Fruit fly (Drosophila melanogaster) whole organism, embryonic: ENCODE data around the gene LUBEL.

Experiments used
- CG3281 ChIP-seq: fragments of 200-800 bp; sonication (Bioruptor generic); optimal IDR thresholded peaks from 3 replicates; lab custom pipeline; 2017; ENCODE audit warnings: missing biosample characterization, mild to moderate bottlenecking, missing genetic modification characterization
- CG34376 ChIP-seq: fragments of 200-800 bp; sonication (Bioruptor generic); optimal IDR thresholded peaks from 2 replicates; lab custom pipeline; 2018; ENCODE audit warnings: missing biosample characterization, mild to moderate bottlenecking, missing genetic modification characterization
- Ets65A ChIP-seq: fragments of 200-800 bp; sonication (Bioruptor generic); peaks from one replicate; lab custom pipeline; 2016; ENCODE audit warnings: missing biosample characterization, missing genetic modification characterization
- pros ChIP-seq: fragments of 200-800 bp; sonication (Bioruptor generic); optimal IDR thresholded peaks from 3 replicates; lab custom pipeline; 2019; ENCODE audit warnings: missing biosample characterization, mild to moderate bottlenecking, missing genetic modification characterization, moderate library complexity
- row ChIP-seq: fragments of 200-800 bp; sonication (Bioruptor generic); IDR thresholded peaks from 3 replicates; pipeline ENCODE4 v1.3.6; 2022; ENCODE audit warnings: missing biosample characterization, missing genetic modification characterization

Gene LUBEL

DNA sequence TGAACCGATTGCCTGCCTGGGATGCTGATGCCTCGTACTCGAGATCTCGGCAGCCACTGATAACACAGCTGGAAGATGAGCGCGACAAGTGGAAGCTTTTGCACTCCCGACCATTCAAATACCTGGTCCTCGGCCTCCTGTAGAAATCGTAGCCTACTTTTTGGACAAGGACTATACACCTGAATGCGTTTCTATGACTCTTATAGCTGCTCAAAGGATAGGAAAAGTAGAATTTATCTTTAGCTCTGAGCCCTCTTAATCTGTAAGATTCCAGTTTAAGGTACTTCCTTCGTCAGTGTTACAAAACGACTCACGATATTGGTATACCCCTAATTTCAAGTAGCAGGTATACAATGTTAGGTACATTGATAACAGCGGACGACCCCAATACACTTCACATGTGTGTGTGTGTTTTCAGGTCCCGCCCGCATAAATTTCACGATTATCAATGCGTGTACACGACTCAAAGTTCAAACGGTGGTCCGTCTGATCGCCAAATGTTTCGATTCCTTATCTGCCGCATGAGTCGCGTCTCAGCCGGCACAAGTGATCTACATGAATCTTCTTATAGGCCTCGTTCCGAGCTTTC, 56.3 kb downstream of the LUBEL start, which contains the start of gene AkhR (continued):
- TF ChIP-seq pros (no peak), row (GFP tag; lab: Robert Waterston, UW) (peak; percentile 47), CG34376 (peak; percentile 9), CG3281 (GFP tag; lab: Kevin White, UChicago) (no peak), Ets65A (GFP tag; lab: Kevin White, UChicago) (peak; percentile 70)
